Worm (Caenorhabditis elegans): Measurements from ENCODE around the gene ocr-2.

ocr-2 gene

DNA sequence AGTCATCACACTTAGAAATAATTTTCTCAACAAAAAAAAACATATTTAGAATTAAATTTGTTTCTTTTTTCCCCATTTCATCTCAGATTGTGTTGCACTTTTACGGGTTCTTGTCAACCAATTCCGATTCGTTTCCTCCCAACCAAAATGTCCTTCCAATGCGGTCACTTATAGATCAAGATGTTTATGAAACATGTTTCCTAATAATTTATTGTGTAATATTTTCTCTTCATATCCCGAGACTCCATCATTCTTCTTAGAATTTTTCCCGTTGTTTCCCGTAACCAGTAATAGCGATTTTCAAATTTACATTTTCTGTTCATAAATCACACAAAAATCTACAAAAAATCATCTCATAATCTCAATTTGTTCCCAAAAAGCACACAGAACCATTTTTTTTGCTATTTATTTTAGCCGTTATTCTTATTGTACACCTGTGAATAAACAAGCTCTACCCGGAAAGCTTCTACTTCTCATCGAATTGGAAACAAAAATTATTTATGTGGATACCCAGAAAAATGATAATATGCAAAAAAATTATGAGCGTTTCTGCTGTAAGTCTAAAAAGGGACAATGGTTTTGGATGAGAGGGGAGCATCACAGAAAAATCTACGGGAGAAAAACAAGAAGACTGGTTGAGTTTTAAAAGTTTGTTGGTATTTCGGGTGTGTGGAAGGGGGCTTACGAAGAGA lies 31.3 kb downstream of the ocr-2 start:
- TF ChIP-seq ceh-16 (tag; optimal IDR thresholded peaks at IDR 0.05): no peak
- TF ChIP-seq dmd-4 (tag; optimal IDR thresholded peaks at IDR 0.05): no peak
- no peak for TF ChIP-seq ZK546.5 (tag; optimal IDR thresholded peaks at IDR 0.05)
- no peak for TF ChIP-seq nhr-10 (tag; optimal IDR thresholded peaks at IDR 0.05)
- TF ChIP-seq aly-2 (tag; optimal IDR thresholded peaks at IDR 0.05): no peak
- TF ChIP-seq snpc-4 (tag; optimal IDR thresholded peaks at IDR 0.05): no peak
- no peak for TF ChIP-seq zag-1 (tag; optimal IDR thresholded peaks at IDR 0.05)
- TF ChIP-seq C34F6.9 (tag; optimal IDR thresholded peaks at IDR 0.05): no peak
- no peak for TF ChIP-seq peb-1 (tag; optimal IDR thresholded peaks at IDR 0.05)

DNA sequence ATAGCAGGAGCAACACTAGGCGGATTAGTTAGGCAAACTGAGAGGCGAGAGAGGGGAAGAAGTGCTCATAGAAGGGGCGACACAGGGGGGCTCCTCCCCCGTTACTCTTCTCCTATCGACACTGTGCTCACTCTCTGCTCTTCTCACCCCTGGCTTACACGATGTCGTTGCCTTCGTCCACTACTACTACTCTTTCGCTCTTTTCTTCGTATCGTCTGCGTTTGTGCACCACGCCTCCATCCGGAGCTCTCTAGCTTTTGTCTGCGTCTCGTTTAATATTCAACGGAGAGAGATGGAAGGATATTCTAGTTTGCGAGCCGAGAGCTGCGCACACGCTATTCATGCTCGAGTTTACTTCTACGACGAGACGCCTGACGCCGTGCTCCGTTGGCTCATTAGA lies 36.6 kb downstream of the ocr-2 start:
- peak; percentile 65 for TF ChIP-seq nhr-129 (tag; optimal IDR thresholded peaks at IDR 0.05)
- peak; percentile 42 for TF ChIP-seq Y55F3AM.14 (GFP tag; optimal IDR thresholded peaks at IDR 0.05)
- TF ChIP-seq mdl-1 (tag; optimal IDR thresholded peaks at IDR 0.05): peak in 1 of 2 experiments; percentile 7
- no peak for TF ChIP-seq lin-39 (tag; optimal IDR thresholded peaks at IDR 0.05)
- peak; percentile 71 for TF ChIP-seq F13H6.1 (tag; optimal IDR thresholded peaks at IDR 0.05)
- TF ChIP-seq alr-1 (tag; optimal IDR thresholded peaks at IDR 0.05): peak; percentile 32
- TF ChIP-seq gmeb-1 (tag; optimal IDR thresholded peaks at IDR 0.05): no peak
- peak; percentile 61 for TF ChIP-seq sma-9 (GFP tag; optimal IDR thresholded peaks at IDR 0.05)
- no peak for TF ChIP-seq sma-9 (tag; optimal IDR thresholded peaks at IDR 0.05)
- TF ChIP-seq C34F6.9 (tag; optimal IDR thresholded peaks at IDR 0.05): peak; percentile 73
- no peak for TF ChIP-seq nhr-23 (tag; optimal IDR thresholded peaks at IDR 0.05)
- TF ChIP-seq ceh-82 (tag; optimal IDR thresholded peaks at IDR 0.05): no peak
- TF ChIP-seq lin-13 (GFP tag; optimal IDR thresholded peaks at IDR 0.05): peak; percentile 14
- TF ChIP-seq lin-11 (tag; optimal IDR thresholded peaks at IDR 0.05): peak; percentile 83
- no peak for TF ChIP-seq ztf-11 (tag; optimal IDR thresholded peaks at IDR 0.05)
- peak; percentile 28 for TF ChIP-seq zag-1 (tag; optimal IDR thresholded peaks at IDR 0.05)
- peak; percentile 39 for TF ChIP-seq crh-2 (tag; optimal IDR thresholded peaks at IDR 0.05)
- peak; percentile 66 for TF ChIP-seq unc-55 (GFP tag; optimal IDR thresholded peaks at IDR 0.05)
- TF ChIP-seq sem-4 (tag; optimal IDR thresholded peaks at IDR 0.05): peak; percentile 51
- peak in 1 of 2 experiments; percentile 44 for TF ChIP-seq lsy-2 (tag; optimal IDR thresholded peaks at IDR 0.05)

DNA sequence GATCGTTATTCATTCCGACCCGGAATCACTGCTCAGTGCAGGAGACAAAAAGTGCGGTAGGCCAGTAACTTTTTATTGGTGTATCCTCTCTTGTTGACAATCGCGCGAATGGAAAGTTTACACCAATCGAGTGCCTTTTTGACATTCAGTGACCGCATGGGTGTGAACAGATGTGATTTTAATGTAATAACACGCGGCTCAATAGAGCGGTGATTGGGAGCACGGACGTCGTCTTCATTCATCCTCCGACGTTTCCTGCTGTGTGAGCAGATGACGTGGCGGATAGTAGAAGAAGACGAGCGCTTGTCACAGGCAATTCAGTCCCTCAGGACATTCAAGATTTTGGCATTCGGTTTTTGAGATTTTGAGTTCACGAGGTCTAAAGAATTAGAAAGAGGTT lies 37.3 kb downstream of the ocr-2 start:
- TF ChIP-seq lin-39 (tag; optimal IDR thresholded peaks at IDR 0.05) (no peak), nhr-25 (tag; optimal IDR thresholded peaks at IDR 0.05) (no peak), aly-2 (tag; optimal IDR thresholded peaks at IDR 0.05) (no peak), unc-55 (GFP tag; optimal IDR thresholded peaks at IDR 0.05) (no peak)

DNA sequence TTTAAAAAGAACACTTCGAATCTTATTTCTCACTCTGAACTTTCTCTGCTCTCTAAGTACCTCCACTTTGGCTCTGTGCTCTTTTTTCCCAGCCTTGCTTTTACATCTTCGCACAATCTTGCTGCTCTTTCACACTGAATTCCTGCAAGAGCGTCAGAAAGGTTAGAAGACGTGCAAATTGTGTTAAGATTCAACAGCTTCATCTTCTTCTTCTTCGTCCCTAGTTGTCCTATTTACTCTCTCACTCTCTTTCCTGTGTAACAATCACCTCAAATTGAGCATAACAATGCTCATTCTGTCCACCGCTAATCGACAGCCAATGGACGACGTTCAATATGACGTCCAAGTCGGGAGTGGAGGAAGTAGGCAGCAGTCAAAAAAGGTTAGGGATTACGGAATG lies 38.5 kb downstream of the ocr-2 start:
- no peak for TF ChIP-seq sem-4 (tag; optimal IDR thresholded peaks at IDR 0.05)
- TF ChIP-seq skn-1 (tag; optimal IDR thresholded peaks at IDR 0.05): no peak
- TF ChIP-seq elt-1 (tag; optimal IDR thresholded peaks at IDR 0.05): no peak
- no peak for TF ChIP-seq peb-1 (tag; optimal IDR thresholded peaks at IDR 0.05)
- TF ChIP-seq blmp-1 (tag; optimal IDR thresholded peaks at IDR 0.05; ENCODE audit: insufficient read depth): no peak
- no peak for TF ChIP-seq unc-62 (GFP tag; optimal IDR thresholded peaks at IDR 0.05)
- no peak for TF ChIP-seq nhr-129 (tag; optimal IDR thresholded peaks at IDR 0.05)
- no peak for TF ChIP-seq lin-13 (GFP tag; optimal IDR thresholded peaks at IDR 0.05)
- no peak for TF ChIP-seq ZK546.5 (tag; optimal IDR thresholded peaks at IDR 0.05)
- no peak for TF ChIP-seq nhr-77 (tag; optimal IDR thresholded peaks at IDR 0.05)
- TF ChIP-seq R02D3.7 (tag; optimal IDR thresholded peaks at IDR 0.05): no peak
- no peak for TF ChIP-seq nhr-12 (tag; optimal IDR thresholded peaks at IDR 0.05)

Data from whole organism, L2 larva.